Worm (Caenorhabditis elegans) whole organism, midembryonic: Measurements from ENCODE around the gene cyp-29A2.

Source experiments
- T22C8.4 ChIP-seq: fragments of 200-800 bp; sonication (Bioruptor generic); IDR thresholded peaks from 2 replicates; pipeline ENCODE4 v1.3.6; 2022; ENCODE audit warnings: missing genetic modification characterization, missing compliant biosample characterization
- cog-1 ChIP-seq: sonication (generic microtip); optimal IDR thresholded peaks from 2 replicates; lab custom pipeline; 2016; ENCODE audit warnings: missing genetic modification characterization, missing compliant biosample characterization
- flt-1 ChIP-seq: fragments of 200-800 bp; sonication (Bioruptor generic); IDR thresholded peaks from 2 replicates; pipeline ENCODE4 v1.3.6; 2022; ENCODE audit warnings: missing genetic modification characterization, missing compliant biosample characterization
- ref-1 ChIP-seq: fragments of 200-800 bp; sonication (Bioruptor generic); conservative IDR thresholded peaks from 2 replicates; pipeline ENCODE4 v1.3.6; 2022; ENCODE audit warnings: missing genetic modification reagents, missing genetic modification characterization, missing compliant biosample characterization
- ztf-29 ChIP-seq: fragments of 200-800 bp; sonication (Bioruptor generic); IDR thresholded peaks from 2 replicates; pipeline ENCODE4 v1.3.6; 2022; ENCODE audit warnings: missing genetic modification reagents, missing genetic modification characterization, missing compliant biosample characterization

ce11 chrV:11211323-11211722 is 6.1 kb upstream of the cyp-29A2 start:
- TF ChIP-seq cog-1 (no peak), ztf-29 (no peak), flt-1 (GFP tag; lab: Robert Waterston, UW) (no peak), ref-1 (GFP tag; lab: Robert Waterston, UW) (no peak), T22C8.4 (GFP tag; lab: Robert Waterston, UW) (no peak)
